Fruit fly (Drosophila melanogaster): ENCODE results near the gene Akt.

Gene Akt

DNA sequence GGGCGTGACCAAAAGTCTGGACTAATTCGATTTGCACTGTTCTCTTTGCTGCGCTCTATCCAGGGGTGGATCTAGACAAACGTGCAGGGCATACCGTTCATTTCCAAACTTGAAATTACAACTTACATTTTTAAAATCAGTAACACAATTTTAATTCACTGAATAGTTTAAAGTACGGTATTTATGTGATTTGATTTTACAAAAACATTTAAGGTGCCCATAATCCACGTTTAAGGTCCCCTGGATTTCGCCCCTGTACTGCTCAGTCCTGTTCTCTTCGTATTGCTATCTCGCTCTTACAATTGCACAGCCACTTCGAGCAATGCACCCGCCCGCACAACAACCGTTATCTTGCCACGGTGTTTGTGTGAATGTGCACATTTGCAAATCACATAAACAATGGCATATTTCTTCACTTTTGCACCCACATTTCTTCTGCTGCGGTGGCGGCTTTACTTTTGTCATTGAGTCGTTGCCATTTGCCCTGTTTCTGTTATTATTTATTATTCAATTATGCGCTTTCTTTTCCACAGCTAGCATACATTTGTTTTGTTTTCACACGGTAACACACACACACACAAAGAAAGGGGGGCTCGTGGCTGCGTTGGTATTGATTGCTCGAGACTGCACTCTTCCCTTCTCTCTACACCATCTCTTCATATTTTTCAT lies 1.2 kb upstream of the Akt start (continued):
- TF ChIP-seq TFAM (GFP tag; optimal IDR thresholded peaks at IDR 0.05): peak; percentile 33
- TF ChIP-seq esg (GFP tag; conservative IDR thresholded peaks at IDR 0.05): peak; percentile 69
- no peak for TF ChIP-seq sug (tag; optimal IDR thresholded peaks at IDR 0.05)
- TF ChIP-seq CG32772 (GFP tag; IDR thresholded peaks at IDR 0.05): peak; percentile 85

- TF ChIP-seq CG2875 (GFP tag; optimal IDR thresholded peaks at IDR 0.05) (peak; percentile 28), Lpt (GFP tag; optimal IDR thresholded peaks at IDR 0.05) (no peak), Nf-YA (GFP tag; IDR thresholded peaks at IDR 0.05) (no peak), CG8765 (GFP tag; IDR thresholded peaks at IDR 0.05) (peak; percentile 35; the same call in 1 of the 2 replicates), zen (tag; optimal IDR thresholded peaks at IDR 0.05) (peak; percentile 84), CG16813 (GFP tag; IDR thresholded peaks at IDR 0.05; ENCODE audit: partially characterized antibody) (no peak), HLHmδ (GFP tag; optimal IDR thresholded peaks at IDR 0.05) (peak; percentile 93), CG34422 (GFP tag; IDR thresholded peaks at IDR 0.05) (peak; percentile 95), trh (GFP tag; optimal IDR thresholded peaks at IDR 0.05) (no peak), CG6791 (GFP tag; IDR thresholded peaks at IDR 0.05; ENCODE audit: partially characterized antibody) (0 out of 3 replicates have a peak, but pooled peaks have one; percentile 11), CG12104 (GFP tag; optimal IDR thresholded peaks at IDR 0.05) (no peak), Mes4 (GFP tag; optimal IDR thresholded peaks at IDR 0.05) (no peak), Ptx1 (GFP tag; IDR thresholded peaks at IDR 0.05) (0 out of 2 replicates have a peak, but pooled peaks have one; percentile 8), CG12299 (tag; optimal IDR thresholded peaks at IDR 0.05) (no peak), NC2α (GFP tag; optimal IDR thresholded peaks at IDR 0.05) (peak; percentile 10), caup (GFP tag; optimal IDR thresholded peaks at IDR 0.05; ENCODE audit: severe bottlenecking) (peak; percentile 22), CG7786 (GFP tag; optimal IDR thresholded peaks at IDR 0.05) (no peak), CG12155 (GFP tag; optimal IDR thresholded peaks at IDR 0.05) (no peak), seq (GFP tag; IDR thresholded peaks at IDR 0.05) (no peak), hkb (optimal IDR thresholded peaks at IDR 0.05) (no peak), hkb (GFP tag; IDR thresholded peaks at IDR 0.05) (0 out of 2 replicates have a peak, but pooled peaks have one; percentile 8), CG3163 (GFP tag; optimal IDR thresholded peaks at IDR 0.05) (peak; percentile 26), CG31224 (GFP tag; IDR thresholded peaks at IDR 0.05) (no peak), yki (optimal IDR thresholded peaks at IDR 0.05) (peak; percentile 47), ham (GFP tag; IDR thresholded peaks at IDR 0.05) (no peak), ttk (GFP tag; IDR thresholded peaks at IDR 0.05) (0 out of 2 replicates have a peak, but pooled peaks have one; percentile 19), kah (GFP tag; optimal IDR thresholded peaks at IDR 0.05) (peak; percentile 25), zf30C (GFP tag; optimal IDR thresholded peaks at IDR 0.05) (no peak), scrt (GFP tag; optimal IDR thresholded peaks at IDR 0.05) (peak; percentile 18), gfzf (GFP tag; optimal IDR thresholded peaks at IDR 0.05) (no peak), CG10267 (tag; optimal IDR thresholded peaks at IDR 0.05) (no peak), nerfin-1 (tag; optimal IDR thresholded peaks at IDR 0.05) (peak; percentile 64), CG33213 (GFP tag; optimal IDR thresholded peaks at IDR 0.05) (no peak), nom (GFP tag; optimal IDR thresholded peaks at IDR 0.05) (peak; percentile 64), CG13624 (GFP tag; optimal IDR thresholded peaks at IDR 0.05) (peak; percentile 2), CG10543 (GFP tag; optimal IDR thresholded peaks at IDR 0.05) (peak; percentile 87), CG17328 (GFP tag; IDR thresholded peaks at IDR 0.05) (peak; percentile 32; the same call in 1 of the 2 replicates), lbe (GFP tag; optimal IDR thresholded peaks at IDR 0.05) (peak; percentile 71), CG14441 (GFP tag; IDR thresholded peaks at IDR 0.05) (0 out of 2 replicates have a peak, but pooled peaks have one; percentile 21), Stat92E (GFP tag; optimal IDR thresholded peaks at IDR 0.05) (peak in 2 of 3 experiments; percentile 32 to 94), jigr1 (GFP tag; IDR thresholded peaks at IDR 0.05) (no peak), CG10274 (GFP tag; optimal IDR thresholded peaks at IDR 0.05) (no peak)
Observed at dm6 chr3R:16099268-16100240, 526 bp downstream of the Akt start.
